Worm (Caenorhabditis elegans) whole organism, L3 larva: ENCODE results near the gene ran-1.
A peak's percentile ranks its signal among the peaks of the same experiment; 100 is the strongest.

ENCODE experiments used
- R02D3.7 ChIP-seq: fragments of 150-350 bp; optimal IDR thresholded peaks from 2 replicates; lab custom pipeline; 2014; ENCODE audit warnings: missing biosample characterization, missing genetic modification characterization
- ZK546.5 ChIP-seq: sonication (generic microtip); optimal IDR thresholded peaks from 2 replicates; lab custom pipeline; 2017; ENCODE audit warnings: missing biosample characterization, missing genetic modification characterization
- aly-2 ChIP-seq: fragments of 150-350 bp; optimal IDR thresholded peaks from 2 replicates; lab custom pipeline; 2014; ENCODE audit warnings: missing biosample characterization, missing genetic modification characterization
- ama-1 ChIP-seq: fragments of 150-350 bp; optimal IDR thresholded peaks from 2 replicates; lab custom pipeline; 2018
- ceh-16 ChIP-seq: sonication (generic microtip); optimal IDR thresholded peaks from 2 replicates; lab custom pipeline; 2017; ENCODE audit warnings: missing biosample characterization, missing genetic modification characterization
- ceh-28 ChIP-seq: fragments of 150-350 bp; optimal IDR thresholded peaks from 2 replicates; lab custom pipeline; 2014; ENCODE audit warnings: missing biosample characterization, missing genetic modification reagents, missing genetic modification characterization
- ceh-82 ChIP-seq: fragments of 150-350 bp; optimal IDR thresholded peaks from 2 replicates; lab custom pipeline; 2014; ENCODE audit warnings: missing biosample characterization, missing genetic modification characterization
- ceh-9 ChIP-seq: sonication (generic microtip); optimal IDR thresholded peaks from 2 replicates; lab custom pipeline; 2018; ENCODE audit warnings: missing biosample characterization, missing genetic modification characterization
- daf-12 ChIP-seq: fragments of 150-350 bp; optimal IDR thresholded peaks from 2 replicates; lab custom pipeline; 2014; ENCODE audit warnings: missing biosample characterization, missing genetic modification reagents, missing genetic modification characterization
- egl-27 ChIP-seq: sonication (generic microtip); optimal IDR thresholded peaks from 4 replicates; lab custom pipeline; 2017; ENCODE audit warnings: missing biosample characterization, missing genetic modification reagents, missing genetic modification characterization
- egl-5 ChIP-seq: fragments of 150-350 bp; optimal IDR thresholded peaks from 2 replicates; lab custom pipeline; 2017; ENCODE audit warnings: missing biosample characterization, missing genetic modification reagents, missing genetic modification characterization, inconsistent platforms
- elt-1 ChIP-seq: fragments of 150-350 bp; optimal IDR thresholded peaks from 2 replicates; lab custom pipeline; 2014; ENCODE audit warnings: missing biosample characterization, missing genetic modification characterization
- elt-2 ChIP-seq: sonication (generic microtip); optimal IDR thresholded peaks from 2 replicates; lab custom pipeline; 2016; ENCODE audit warnings: missing genetic modification reagents, mild to moderate bottlenecking, missing genetic modification characterization, missing compliant biosample characterization
- elt-3 ChIP-seq, 3 experiments: fragments of 150-350 bp in 1 of 3; sonication (generic microtip) in 2 of 3; optimal IDR thresholded peaks; 2 replicates in 2 of 3; 4 replicates in 1 of 3; lab custom pipeline; 2014 to 2017; ENCODE audit warnings: missing biosample characterization in 3 of 3, missing genetic modification characterization in 3 of 3
- eor-1 ChIP-seq, 2 experiments: fragments of 150-350 bp; optimal IDR thresholded peaks; 2 replicates each; lab custom pipeline; 2014 to 2018; ENCODE audit warnings: missing biosample characterization in 2 of 2, missing genetic modification characterization in 2 of 2
- fkh-10 ChIP-seq: sonication (generic microtip); optimal IDR thresholded peaks from 2 replicates; lab custom pipeline; 2017; ENCODE audit warnings: missing biosample characterization, missing genetic modification reagents, missing genetic modification characterization
- fkh-2 ChIP-seq: fragments of 150-350 bp; optimal IDR thresholded peaks from 2 replicates; lab custom pipeline; 2014; ENCODE audit warnings: missing biosample characterization, missing genetic modification reagents, missing genetic modification characterization
- fos-1 ChIP-seq: fragments of 150-350 bp; optimal IDR thresholded peaks from 2 replicates; lab custom pipeline; 2014; ENCODE audit warnings: missing biosample characterization, missing genetic modification characterization
- hmg-11 ChIP-seq: sonication (generic microtip); optimal IDR thresholded peaks from 2 replicates; lab custom pipeline; 2016; ENCODE audit warnings: missing genetic modification characterization, missing compliant biosample characterization
- jun-1 ChIP-seq: fragments of 150-350 bp; optimal IDR thresholded peaks from 2 replicates; lab custom pipeline; 2014; ENCODE audit warnings: missing biosample characterization, missing genetic modification reagents, missing genetic modification characterization
- lin-15B ChIP-seq: fragments of 150-350 bp; optimal IDR thresholded peaks from 2 replicates; lab custom pipeline; 2014; ENCODE audit warnings: missing biosample characterization, missing genetic modification characterization
- lin-39 ChIP-seq: fragments of 150-350 bp; optimal IDR thresholded peaks from 2 replicates; lab custom pipeline; 2018; ENCODE audit warnings: missing biosample characterization, missing genetic modification reagents, missing genetic modification characterization
- lsy-12 ChIP-seq: sonication (generic microtip); optimal IDR thresholded peaks from 2 replicates; lab custom pipeline; 2016; ENCODE audit warnings: mild to moderate bottlenecking, missing genetic modification characterization, missing compliant biosample characterization
- mdl-1 ChIP-seq: fragments of 150-350 bp; optimal IDR thresholded peaks from 2 replicates; lab custom pipeline; 2014; ENCODE audit warnings: missing biosample characterization, missing genetic modification characterization
- mml-1 ChIP-seq: fragments of 150-350 bp; sonication (generic microtip); optimal IDR thresholded peaks from 3 replicates; lab custom pipeline; 2014; ENCODE audit warnings: missing biosample characterization, missing genetic modification characterization
- nfya-1 ChIP-seq: sonication (generic microtip); optimal IDR thresholded peaks from 2 replicates; lab custom pipeline; 2017; ENCODE audit warnings: missing genetic modification characterization, mild to moderate bottlenecking, missing compliant biosample characterization, antibody characterized with exemption, moderate library complexity; ENCODE audit not compliant: insufficient read depth
- nhr-11 ChIP-seq: fragments of 150-350 bp; optimal IDR thresholded peaks from 2 replicates; lab custom pipeline; 2014; ENCODE audit warnings: missing biosample characterization, missing genetic modification characterization
- nhr-12 ChIP-seq: fragments of 150-350 bp; optimal IDR thresholded peaks from 2 replicates; lab custom pipeline; 2014; ENCODE audit warnings: missing biosample characterization, missing genetic modification characterization
- nhr-23 ChIP-seq: fragments of 150-350 bp; optimal IDR thresholded peaks from 2 replicates; lab custom pipeline; 2014; ENCODE audit warnings: missing biosample characterization, missing genetic modification reagents, missing genetic modification characterization
- nhr-237 ChIP-seq: fragments of 150-350 bp; optimal IDR thresholded peaks from 2 replicates; lab custom pipeline; 2014; ENCODE audit warnings: missing biosample characterization, missing genetic modification characterization
- nhr-25 ChIP-seq: sonication (generic microtip); optimal IDR thresholded peaks from 2 replicates; lab custom pipeline; 2017; ENCODE audit warnings: missing biosample characterization, missing genetic modification characterization
- nhr-28 ChIP-seq: fragments of 150-350 bp; optimal IDR thresholded peaks from 2 replicates; lab custom pipeline; 2014; ENCODE audit warnings: missing biosample characterization, missing genetic modification characterization
- nhr-43 ChIP-seq: sonication (generic microtip); optimal IDR thresholded peaks from 2 replicates; lab custom pipeline; 2016; ENCODE audit warnings: mild to moderate bottlenecking, missing genetic modification characterization, missing compliant biosample characterization; ENCODE audit not compliant: poor library complexity, severe bottlenecking
- nhr-67 ChIP-seq: fragments of 150-350 bp; optimal IDR thresholded peaks from 2 replicates; lab custom pipeline; 2014; ENCODE audit warnings: missing biosample characterization, missing genetic modification characterization
- nhr-76 ChIP-seq: fragments of 150-350 bp; sonication (generic microtip); optimal IDR thresholded peaks from 5 replicates; lab custom pipeline; 2014; ENCODE audit warnings: missing biosample characterization, missing genetic modification characterization
- nhr-77 ChIP-seq: fragments of 150-350 bp; optimal IDR thresholded peaks from 2 replicates; lab custom pipeline; 2014; ENCODE audit warnings: missing biosample characterization, missing genetic modification characterization
- pha-4 ChIP-seq: fragments of 150-350 bp; optimal IDR thresholded peaks from 2 replicates; lab custom pipeline; 2014; ENCODE audit warnings: missing biosample characterization, missing genetic modification reagents, missing genetic modification characterization
- pqm-1 ChIP-seq: fragments of 150-350 bp; optimal IDR thresholded peaks from 2 replicates; lab custom pipeline; 2017; ENCODE audit warnings: missing biosample characterization, missing genetic modification characterization, inconsistent platforms
- sea-2 ChIP-seq: fragments of 150-350 bp; sonication (generic microtip); optimal IDR thresholded peaks from 4 replicates; lab custom pipeline; 2014; ENCODE audit warnings: missing biosample characterization, missing genetic modification reagents, missing genetic modification characterization
- skn-1 ChIP-seq: fragments of 150-350 bp; optimal IDR thresholded peaks from 2 replicates; lab custom pipeline; 2014; ENCODE audit warnings: missing biosample characterization, missing genetic modification characterization
- snpc-4 ChIP-seq: fragments of 150-350 bp; optimal IDR thresholded peaks from 2 replicates; lab custom pipeline; 2014; ENCODE audit warnings: missing biosample characterization, missing genetic modification characterization
- tbx-2 ChIP-seq: sonication (generic microtip); optimal IDR thresholded peaks from 2 replicates; lab custom pipeline; 2016; ENCODE audit warnings: mild to moderate bottlenecking, missing genetic modification characterization, missing compliant biosample characterization
- unc-39 ChIP-seq: sonication (generic microtip); optimal IDR thresholded peaks from 4 replicates; lab custom pipeline; 2017; ENCODE audit warnings: missing biosample characterization, missing genetic modification characterization
- unc-62 ChIP-seq: fragments of 150-350 bp; sonication (generic microtip); optimal IDR thresholded peaks from 4 replicates; lab custom pipeline; 2014; ENCODE audit warnings: missing biosample characterization, missing genetic modification reagents, missing genetic modification characterization
- zag-1 ChIP-seq: fragments of 150-350 bp; optimal IDR thresholded peaks from 2 replicates; lab custom pipeline; 2014; ENCODE audit warnings: missing biosample characterization, missing genetic modification characterization
- ztf-11 ChIP-seq: fragments of 150-350 bp; optimal IDR thresholded peaks from 2 replicates; lab custom pipeline; 2014; ENCODE audit warnings: missing biosample characterization, missing genetic modification characterization
- ztf-4 ChIP-seq: fragments of 150-350 bp; optimal IDR thresholded peaks from 2 replicates; lab custom pipeline; 2014; ENCODE audit warnings: missing biosample characterization, missing genetic modification characterization

The ran-1 gene

DNA sequence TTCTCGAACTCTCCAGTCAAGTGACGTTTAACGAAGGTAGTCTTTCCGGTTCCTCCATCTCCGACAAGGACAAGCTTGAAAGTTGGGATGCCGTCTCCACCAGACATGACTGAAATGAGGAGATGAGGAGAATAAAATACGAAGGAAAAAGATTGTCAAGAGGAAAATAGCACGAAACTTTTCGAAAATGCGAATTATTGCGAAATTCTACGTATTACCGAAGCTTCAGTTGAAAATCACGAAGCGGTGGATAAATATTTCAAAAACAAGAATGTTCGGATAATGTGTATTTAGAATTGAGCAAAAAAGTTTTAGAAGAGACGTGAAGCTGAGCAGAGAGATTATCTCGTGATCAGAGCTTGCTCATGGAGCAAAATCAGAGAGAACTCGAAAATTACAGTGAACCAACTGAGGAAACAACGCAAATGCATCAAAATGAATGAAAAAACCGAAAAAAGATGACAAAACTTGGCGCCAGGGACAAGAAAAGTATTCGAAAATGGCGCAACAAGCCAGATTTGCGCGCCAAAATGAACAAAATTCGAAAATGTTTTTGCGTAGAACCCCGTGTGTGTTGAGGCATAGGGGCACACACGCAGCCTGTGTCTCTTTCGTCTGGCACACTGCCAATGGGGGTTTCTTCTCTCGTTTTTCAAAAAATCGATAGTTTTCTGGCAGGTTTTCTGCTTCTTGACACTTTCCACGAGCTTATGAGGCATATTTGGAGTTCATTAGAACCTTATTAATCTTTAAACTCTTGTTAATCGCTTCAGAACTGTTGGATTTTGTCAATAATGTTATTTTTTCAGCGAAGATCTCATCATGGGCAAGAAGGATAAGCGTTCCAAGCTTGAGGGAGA lies at the start of gene ran-1, which contains the start of gene dkc-1:
Gene ran-1, minus strand, starts transcription at position 109 of the 860 bp plus-strand sequence.
Gene dkc-1, plus strand, starts transcription at position 810 of the 860 bp plus-strand sequence.
- TF ChIP-seq lsy-12 (no peak), nhr-77 (tag; lab: Kevin White, UChicago) (no peak), ceh-82 (tag; lab: Kevin White, UChicago) (no peak), ceh-9 (tag; lab: Kevin White, UChicago) (no peak), nhr-43 (tag; lab: Kevin White, UChicago) (no peak), elt-1 (tag; lab: Kevin White, UChicago) (no peak), nhr-11 (tag; lab: Kevin White, UChicago) (no peak), unc-62 (GFP tag; lab: Kevin White, UChicago) (no peak), ama-1 (peak; percentile 47), ztf-11 (tag; lab: Kevin White, UChicago) (no peak), ceh-28 (peak; percentile 74), eor-1 (tag; optimal IDR thresholded peaks at IDR 0.05; lab: Kevin White, UChicago) (no peak), fkh-2 (tag; lab: Kevin White, UChicago) (no peak), unc-39 (tag; lab: Kevin White, UChicago) (no peak), ZK546.5 (no peak), fkh-10 (GFP tag; lab: Kevin White, UChicago) (no peak), R02D3.7 (tag; lab: Kevin White, UChicago) (no peak), sea-2 (GFP tag; lab: Kevin White, UChicago) (no peak), ztf-4 (tag; lab: Kevin White, UChicago) (no peak), nhr-237 (tag; lab: Kevin White, UChicago) (no peak), mml-1 (tag; lab: Kevin White, UChicago) (no peak), pha-4 (tag; lab: Kevin White, UChicago) (peak; percentile 81), aly-2 (tag; lab: Kevin White, UChicago) (no peak), egl-5 (tag; lab: Kevin White, UChicago) (peak; percentile 59), nhr-12 (no peak), elt-2 (tag; lab: Kevin White, UChicago) (peak; percentile 55), lin-15B (tag; lab: Kevin White, UChicago) (peak; percentile 72), pqm-1 (tag; lab: Kevin White, UChicago) (peak; percentile 15), skn-1 (tag; lab: Kevin White, UChicago) (peak; percentile 82), ceh-16 (tag; lab: Kevin White, UChicago) (no peak), nhr-23 (tag; lab: Kevin White, UChicago) (peak; percentile 55), snpc-4 (tag; lab: Kevin White, UChicago) (peak; percentile 76), nhr-28 (tag; lab: Kevin White, UChicago) (no peak), fos-1 (tag; lab: Kevin White, UChicago) (no peak), elt-3 (tag; optimal IDR thresholded peaks at IDR 0.05; lab: Kevin White, UChicago) (no peak), tbx-2 (tag; lab: Kevin White, UChicago) (no peak), egl-27 (tag; lab: Kevin White, UChicago) (no peak), nfya-1 (tag; lab: Kevin White, UChicago) (peak; percentile 93), zag-1 (tag; lab: Kevin White, UChicago) (no peak), nhr-76 (tag; lab: Kevin White, UChicago) (no peak), nhr-25 (tag; lab: Kevin White, UChicago) (peak; percentile 73), lin-39 (tag; lab: Kevin White, UChicago) (peak; percentile 75), daf-12 (tag; lab: Kevin White, UChicago) (no peak), mdl-1 (no peak), hmg-11 (tag; lab: Kevin White, UChicago) (peak; percentile 73), nhr-67 (tag; lab: Kevin White, UChicago) (no peak), jun-1 (no peak)
- TF ChIP-seq, all 47 proteins: peak for 14
